Worm (Caenorhabditis elegans): ENCODE results near the gene ruvb-2.

Gene ruvb-2

DNA sequence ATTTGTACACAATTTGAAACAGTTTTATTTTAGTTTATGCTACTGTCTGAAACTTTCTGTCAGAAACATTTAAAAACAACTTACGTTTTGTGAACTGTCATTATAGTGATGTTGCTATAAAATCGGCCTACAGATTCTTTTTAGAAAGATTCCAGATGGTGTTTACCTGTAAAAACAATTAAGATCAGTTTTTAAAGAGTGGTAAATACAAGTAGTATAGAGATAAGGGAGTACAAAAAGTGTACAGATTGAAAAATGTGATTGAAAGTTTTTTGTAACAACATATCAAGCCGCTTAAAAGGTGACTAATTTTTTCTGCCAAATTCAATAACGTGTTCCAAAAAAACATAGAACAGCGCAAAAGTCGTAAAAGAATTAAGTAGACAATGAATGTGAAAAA, 18.3 kb upstream of the ruvb-2 start, which contains the start of gene npr-12 (continued):
- TF ChIP-seq die-1 (tag; optimal IDR thresholded peaks at IDR 0.05) (no peak), sdz-38 (tag; optimal IDR thresholded peaks at IDR 0.05) (no peak), ztf-22 (GFP tag; optimal IDR thresholded peaks at IDR 0.05) (no peak)

DNA sequence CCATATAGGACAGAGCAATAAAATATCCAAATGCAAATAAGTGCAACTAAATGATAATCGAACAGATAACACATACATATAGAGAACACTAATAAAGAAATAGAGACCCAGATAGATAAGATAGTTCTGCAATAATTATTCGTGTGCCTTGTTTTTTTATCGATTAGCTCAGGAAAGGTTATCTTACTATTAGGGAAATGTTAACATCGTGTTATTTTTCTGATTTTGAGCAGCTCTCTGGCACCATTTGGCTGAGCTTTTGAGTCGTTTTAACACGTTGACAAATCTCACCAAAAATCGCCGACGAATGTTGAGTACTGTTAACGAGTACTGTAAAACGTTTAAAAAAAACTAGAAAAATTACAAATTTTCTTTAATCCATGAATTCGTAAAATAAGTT, 9.2 kb upstream of the ruvb-2 start, which contains the start of gene cest-6:
TSS of gene cest-6 (minus strand) at position 101 of the 400 bp plus-strand sequence.
- TF ChIP-seq D2030.7 (GFP tag; IDR thresholded peaks at IDR 0.05), result no peak
- TF ChIP-seq tlf-1 (GFP tag; optimal IDR thresholded peaks at IDR 0.05), result no peak
- no peak for TF ChIP-seq T07F8.4 (tag; optimal IDR thresholded peaks at IDR 0.05)
- TF ChIP-seq lir-1 (GFP tag; conservative IDR thresholded peaks at IDR 0.05), result no peak
- TF ChIP-seq lag-1 (GFP tag; IDR thresholded peaks at IDR 0.05), result no peak

DNA sequence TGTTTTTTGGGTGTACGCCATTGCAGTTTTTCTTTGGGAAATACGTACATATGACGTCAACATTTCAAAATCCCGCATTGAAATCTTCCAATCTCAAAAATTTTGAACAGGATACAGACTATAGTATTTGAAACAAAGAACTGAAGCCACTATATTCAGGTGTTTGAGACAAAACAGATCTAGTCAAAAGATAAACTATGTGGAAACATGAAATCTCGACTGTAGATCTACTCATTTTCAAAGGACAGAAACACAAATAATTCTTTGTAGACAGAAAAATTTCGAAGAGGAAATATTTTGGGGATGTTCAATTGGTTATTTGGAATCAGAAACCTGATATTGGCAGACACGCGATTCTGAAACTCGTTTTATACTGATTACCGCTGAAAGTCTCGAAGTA, 6.3 kb upstream of the ruvb-2 start:
- TF ChIP-seq cebp-1 (GFP tag; IDR thresholded peaks at IDR 0.05) (no peak), cebp-1 (tag; optimal IDR thresholded peaks at IDR 0.05) (no peak), mcd-1 (GFP tag; IDR thresholded peaks at IDR 0.05) (no peak), gei-17 (GFP tag; optimal IDR thresholded peaks at IDR 0.05) (no peak), lin-40 (tag; optimal IDR thresholded peaks at IDR 0.05) (no peak), sdz-38 (tag; optimal IDR thresholded peaks at IDR 0.05) (no peak), ets-4 (GFP tag; optimal IDR thresholded peaks at IDR 0.05) (no peak), Y79H2A.3 (GFP tag; conservative IDR thresholded peaks at IDR 0.05) (no peak)

DNA sequence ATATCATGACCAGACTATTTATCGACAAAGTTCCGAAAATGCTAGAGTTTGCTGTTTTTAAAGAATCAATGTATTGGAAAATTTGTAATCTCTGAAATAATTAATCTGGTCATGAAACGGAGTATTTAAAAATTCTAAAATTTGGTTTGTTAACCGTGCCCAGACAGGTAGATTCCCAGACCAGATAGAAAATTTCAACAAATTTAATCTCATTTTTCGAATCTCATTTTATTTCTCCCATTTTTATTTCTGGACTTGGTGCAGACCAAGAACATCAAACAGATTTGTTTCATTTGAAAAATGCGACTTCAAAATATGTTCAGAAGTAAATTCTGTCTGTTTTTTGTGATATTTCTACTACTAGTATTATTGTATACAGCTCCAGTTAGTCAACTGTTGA, 3.9 kb upstream of the ruvb-2 start, which contains the start of gene T22D1.1:
TSS of gene T22D1.1 (plus strand) at position 301 of the 400 bp plus-strand sequence.
- TF ChIP-seq atf-7 (tag; optimal IDR thresholded peaks at IDR 0.05) (no peak), hsf-1 (GFP tag; IDR thresholded peaks at IDR 0.05) (no peak), T07F8.4 (tag; optimal IDR thresholded peaks at IDR 0.05) (no peak)

DNA sequence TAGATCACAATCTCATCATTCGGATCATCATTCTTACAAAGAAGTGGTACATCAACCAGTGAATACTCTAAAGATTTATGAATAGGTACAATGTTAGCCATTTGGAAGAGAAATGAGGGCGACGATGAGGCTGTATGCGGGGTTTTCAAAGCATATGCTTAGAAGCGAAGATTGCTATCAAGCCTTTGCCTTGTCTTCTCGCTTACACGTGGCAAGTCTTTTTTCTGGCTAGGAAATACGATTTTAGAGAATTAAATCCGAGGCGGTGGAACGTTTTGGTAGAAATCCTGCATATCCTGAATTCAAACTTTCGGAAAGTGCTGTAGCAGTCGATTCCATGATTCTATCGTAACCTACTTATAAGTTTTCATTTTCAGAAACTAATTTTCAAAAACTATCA, 857 bp upstream of the ruvb-2 start, which contains the start of gene T22D1.18:
TSS of gene T22D1.18 (minus strand) at position 101 of the 400 bp plus-strand sequence.
- no peak for TF ChIP-seq sdz-38 (tag; optimal IDR thresholded peaks at IDR 0.05)
- no peak for TF ChIP-seq nhr-27 (tag; optimal IDR thresholded peaks at IDR 0.05)
- TF ChIP-seq Y56A3A.18 (GFP tag; IDR thresholded peaks at IDR 0.05), result no peak
- TF ChIP-seq mxl-1 (tag; optimal IDR thresholded peaks at IDR 0.05), result no peak
- no peak for TF ChIP-seq akir-1 (GFP tag; optimal IDR thresholded peaks at IDR 0.05)
- TF ChIP-seq ceh-91 (GFP tag; IDR thresholded peaks at IDR 0.05), result no peak
- TF ChIP-seq mel-28 (tag; optimal IDR thresholded peaks at IDR 0.05; ENCODE audit: borderline replicate concordance), result no peak
- no peak for TF ChIP-seq pha-4 (tag; optimal IDR thresholded peaks at IDR 0.05)
- no peak for TF ChIP-seq aptf-2 (GFP tag; conservative IDR thresholded peaks at IDR 0.05)

DNA sequence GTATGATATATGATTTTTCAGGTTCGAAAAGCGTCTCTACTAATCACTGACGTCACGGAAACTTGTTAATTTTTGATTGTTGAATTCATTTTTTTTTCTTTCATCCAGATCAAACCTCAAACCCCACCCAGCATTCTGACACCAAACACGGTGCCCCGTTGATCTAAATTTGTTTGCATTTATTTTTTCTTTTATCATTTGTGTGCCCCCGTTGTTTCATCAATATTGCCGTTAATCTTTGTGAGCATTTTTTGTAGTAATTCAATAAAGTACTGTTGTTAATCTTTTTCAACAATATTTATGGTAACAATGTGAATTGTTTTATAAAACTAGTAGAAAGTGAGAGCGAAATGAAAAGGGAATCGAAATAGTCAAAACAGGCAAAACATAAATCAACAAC, 2.4 kb downstream of the ruvb-2 start:
- no peak for TF ChIP-seq B0035.1 (tag; optimal IDR thresholded peaks at IDR 0.05)
- no peak for TF ChIP-seq F37B4.10 (GFP tag; IDR thresholded peaks at IDR 0.05)
- TF ChIP-seq hrde-1 (tag; optimal IDR thresholded peaks at IDR 0.05; ENCODE audit: borderline replicate concordance), result peak; percentile 25
- TF ChIP-seq snpc-1.1 (tag; optimal IDR thresholded peaks at IDR 0.05; ENCODE audit: insufficient read depth), result peak; percentile 47
- TF ChIP-seq hmg-1.2 (GFP tag; IDR thresholded peaks at IDR 0.05), result peak; percentile 28; the same call in 1 of the 2 replicates
- peak; percentile 70; the same call in 1 of the 2 replicates for TF ChIP-seq Y56A3A.18 (GFP tag; IDR thresholded peaks at IDR 0.05)
- no peak for TF ChIP-seq snpc-4 (GFP tag; optimal IDR thresholded peaks at IDR 0.05)
- TF ChIP-seq snpc-4 (tag; optimal IDR thresholded peaks at IDR 0.05), result peak in 2 of 4 experiments; percentile 35 to 56
- no peak for TF ChIP-seq F55B11.4 (tag; optimal IDR thresholded peaks at IDR 0.05; ENCODE audit: borderline replicate concordance, insufficient read depth)
- TF ChIP-seq bed-2 (GFP tag; IDR thresholded peaks at IDR 0.05), result no peak
- no peak for TF ChIP-seq B0261.1 (tag; optimal IDR thresholded peaks at IDR 0.05)
- TF ChIP-seq athp-1 (tag; optimal IDR thresholded peaks at IDR 0.05), result no peak
- TF ChIP-seq F49E8.2 (tag; optimal IDR thresholded peaks at IDR 0.05; ENCODE audit: insufficient read depth), result peak; percentile 4
- TF ChIP-seq lin-26 (GFP tag; IDR thresholded peaks at IDR 0.05), result 0 out of 2 replicates have a peak, but pooled peaks have one; percentile 49
- TF ChIP-seq him-1 (tag; optimal IDR thresholded peaks at IDR 0.05), result peak; percentile 64
- TF ChIP-seq Y53G8AR.9 (GFP tag; conservative IDR thresholded peaks at IDR 0.05), result 0 out of 2 replicates have a peak, but pooled peaks have one; percentile 57
